Worm (Caenorhabditis elegans) whole organism, early embryonic: Measurements from ENCODE around the gene syg-2.

Experiments
- B0310.2 ChIP-seq: sonication (generic microtip); optimal IDR thresholded peaks from 2 replicates; lab custom pipeline; 2016; ENCODE audit warnings: mild to moderate bottlenecking, missing genetic modification characterization, missing compliant biosample characterization
- F13C5.2 ChIP-seq: sonication (generic microtip); optimal IDR thresholded peaks from 2 replicates; lab custom pipeline; 2017; ENCODE audit warnings: mild to moderate bottlenecking, missing genetic modification characterization, inconsistent platforms, missing compliant biosample characterization
- aly-1 ChIP-seq: sonication (generic microtip); optimal IDR thresholded peaks from 2 replicates; lab custom pipeline; 2016; ENCODE audit warnings: missing genetic modification characterization, missing compliant biosample characterization
- ama-1 ChIP-seq: fragments of 150-350 bp; optimal IDR thresholded peaks from 2 replicates; lab custom pipeline; 2014
- ceh-13 ChIP-seq: fragments of 200-800 bp; sonication (Bioruptor generic); optimal IDR thresholded peaks from 2 replicates; lab custom pipeline; 2018; ENCODE audit warnings: mild to moderate bottlenecking, missing genetic modification characterization, missing compliant biosample characterization
- ceh-36 ChIP-seq: sonication (generic microtip); optimal IDR thresholded peaks from 2 replicates; lab custom pipeline; 2016; ENCODE audit warnings: missing genetic modification characterization, inconsistent platforms, missing compliant biosample characterization
- ets-7 ChIP-seq: sonication (generic microtip); optimal IDR thresholded peaks from 2 replicates; lab custom pipeline; 2016; ENCODE audit warnings: missing genotype, missing genetic modification characterization, missing compliant biosample characterization
- flt-1 ChIP-seq: fragments of 200-800 bp; sonication (Bioruptor generic); IDR thresholded peaks from 2 replicates; pipeline ENCODE4 v1.3.6; 2022; ENCODE audit warnings: missing genetic modification characterization, missing compliant biosample characterization
- hmbx-1 ChIP-seq: sonication (generic microtip); optimal IDR thresholded peaks from 2 replicates; lab custom pipeline; 2016; ENCODE audit warnings: mild to moderate bottlenecking, missing genetic modification characterization, missing compliant biosample characterization
- hmg-4 ChIP-seq: fragments of 200-800 bp; sonication (Bioruptor generic); optimal IDR thresholded peaks from 2 replicates; lab custom pipeline; 2018; ENCODE audit warnings: mild to moderate bottlenecking, missing genetic modification characterization, missing compliant biosample characterization
- hnd-1 ChIP-seq: sonication (generic microtip); optimal IDR thresholded peaks from 2 replicates; lab custom pipeline; 2016; ENCODE audit warnings: missing genetic modification characterization, missing compliant biosample characterization
- pes-1 ChIP-seq: fragments of 200-800 bp; sonication (Bioruptor generic); IDR thresholded peaks from 2 replicates; pipeline ENCODE4 v1.3.6; 2022; ENCODE audit warnings: missing genetic modification reagents, missing genetic modification characterization, missing compliant biosample characterization
- scrt-1 ChIP-seq: fragments of 200-800 bp; sonication (Bioruptor generic); IDR thresholded peaks from 2 replicates; pipeline ENCODE4 v1.3.6; 2022; ENCODE audit warnings: missing genetic modification characterization, missing compliant biosample characterization
- sea-1 ChIP-seq: fragments of 200-800 bp; sonication (Bioruptor generic); conservative IDR thresholded peaks from 2 replicates; pipeline ENCODE4 v1.3.6; 2022; ENCODE audit warnings: missing genetic modification characterization, missing compliant biosample characterization
- tbx-11 ChIP-seq: fragments of 200-800 bp; sonication (Bioruptor generic); IDR thresholded peaks from 2 replicates; pipeline ENCODE4 v1.3.6; 2022; ENCODE audit warnings: missing genetic modification characterization, missing compliant biosample characterization
- tbx-37 ChIP-seq: fragments of 200-800 bp; sonication (Bioruptor generic); conservative IDR thresholded peaks from 2 replicates; pipeline ENCODE4 v1.3.6; 2022; ENCODE audit warnings: missing genetic modification reagents, missing genetic modification characterization, missing compliant biosample characterization
- tra-4 ChIP-seq: sonication (generic microtip); optimal IDR thresholded peaks from 2 replicates; lab custom pipeline; 2017; ENCODE audit warnings: missing genetic modification characterization, missing compliant biosample characterization

syg-2 gene

ce11 chrX:14680474-14680873 is 25.7 kb downstream of the syg-2 start:
- TF ChIP-seq sea-1 (GFP tag; lab: Robert Waterston, UW) (no peak), flt-1 (no peak), pes-1 (GFP tag; lab: Robert Waterston, UW) (no peak), hnd-1 (tag; lab: Kevin White, UChicago) (no peak), tbx-11 (GFP tag; lab: Robert Waterston, UW) (no peak), ceh-36 (tag; lab: Kevin White, UChicago) (no peak), hmbx-1 (tag; lab: Kevin White, UChicago) (no peak), ama-1 (lab: Kevin White, UChicago) (no peak), F13C5.2 (tag; lab: Kevin White, UChicago) (no peak), ceh-13 (GFP tag; lab: Kevin White, UChicago) (no peak)

ce11 chrX:14684406-14684927 is 29.7 kb downstream of the syg-2 start, which contains the start of gene csq-1:
TSS of gene csq-1 (plus strand) at chrX:14684877.
- TF ChIP-seq F13C5.2 (tag; lab: Kevin White, UChicago) = no peak
- TF ChIP-seq sea-1 (GFP tag; lab: Robert Waterston, UW) = no peak

- no peak for TF ChIP-seq scrt-1 (GFP tag; lab: Robert Waterston, UW)
- no peak for TF ChIP-seq hnd-1 (tag; lab: Kevin White, UChicago)
- TF ChIP-seq tbx-11 (GFP tag; lab: Robert Waterston, UW) = no peak
- TF ChIP-seq tbx-37 (GFP tag; lab: Robert Waterston, UW) = no peak
- TF ChIP-seq ceh-36 (tag; lab: Kevin White, UChicago) = no peak
- TF ChIP-seq ama-1 (lab: Kevin White, UChicago) = no peak
- no peak for TF ChIP-seq B0310.2 (tag; lab: Kevin White, UChicago)
These were observed 38.1 kb downstream of the syg-2 start, which contains the start of gene sox-3 for ce11 chrX:14692905-14693304. TSS of gene sox-3 (minus strand) at chrX:14693005.

- no peak for TF ChIP-seq aly-1 (tag; lab: Kevin White, UChicago)
- TF ChIP-seq sea-1 (GFP tag; lab: Robert Waterston, UW) = no peak
- TF ChIP-seq tbx-37 (GFP tag; lab: Robert Waterston, UW) = no peak
- no peak for TF ChIP-seq ama-1 (lab: Kevin White, UChicago)
- TF ChIP-seq pes-1 (GFP tag; lab: Robert Waterston, UW) = no peak
- TF ChIP-seq ets-7 (tag; lab: Kevin White, UChicago) = no peak
- TF ChIP-seq tra-4 (tag; lab: Kevin White, UChicago) = no peak
- TF ChIP-seq ceh-13 (GFP tag; lab: Kevin White, UChicago) = no peak
- no peak for TF ChIP-seq flt-1
- TF ChIP-seq F13C5.2 (tag; lab: Kevin White, UChicago) = no peak
- no peak for TF ChIP-seq tbx-11 (GFP tag; lab: Robert Waterston, UW)
- TF ChIP-seq B0310.2 (tag; lab: Kevin White, UChicago) = no peak
- TF ChIP-seq hmg-4 (GFP tag; lab: Kevin White, UChicago) = no peak
- no peak for TF ChIP-seq hnd-1 (tag; lab: Kevin White, UChicago)
- TF ChIP-seq ceh-36 (tag; lab: Kevin White, UChicago) = no peak
- TF ChIP-seq hmbx-1 (tag; lab: Kevin White, UChicago) = no peak
- no peak for TF ChIP-seq scrt-1 (GFP tag; lab: Robert Waterston, UW)
These were observed 39.9 kb downstream of the syg-2 start for ce11 chrX:14694633-14695177.

- TF ChIP-seq ama-1 (lab: Kevin White, UChicago) = no peak
- no peak for TF ChIP-seq F13C5.2 (tag; lab: Kevin White, UChicago)
- no peak for TF ChIP-seq tra-4 (tag; lab: Kevin White, UChicago)
- TF ChIP-seq aly-1 (tag; lab: Kevin White, UChicago) = no peak
- no peak for TF ChIP-seq pes-1 (GFP tag; lab: Robert Waterston, UW)
- no peak for TF ChIP-seq scrt-1 (GFP tag; lab: Robert Waterston, UW)
- TF ChIP-seq ceh-13 (GFP tag; lab: Kevin White, UChicago) = no peak
- TF ChIP-seq flt-1 = no peak
- no peak for TF ChIP-seq hmg-4 (GFP tag; lab: Kevin White, UChicago)
- TF ChIP-seq B0310.2 (tag; lab: Kevin White, UChicago) = no peak
- TF ChIP-seq hmbx-1 (tag; lab: Kevin White, UChicago) = no peak
- TF ChIP-seq tbx-37 (GFP tag; lab: Robert Waterston, UW) = no peak
- no peak for TF ChIP-seq hnd-1 (tag; lab: Kevin White, UChicago)
- TF ChIP-seq sea-1 (GFP tag; lab: Robert Waterston, UW) = no peak
- no peak for TF ChIP-seq ets-7 (tag; lab: Kevin White, UChicago)
- no peak for TF ChIP-seq ceh-36 (tag; lab: Kevin White, UChicago)
- TF ChIP-seq tbx-11 (GFP tag; lab: Robert Waterston, UW) = no peak
These were observed 41.1 kb downstream of the syg-2 start for ce11 chrX:14695892-14696291.

- TF ChIP-seq flt-1 (no peak), ama-1 (lab: Kevin White, UChicago) (no peak)
These were observed 45.1 kb downstream of the syg-2 start, which contains the start of gene hch-1 for ce11 chrX:14699866-14700265. TSS of gene hch-1 (minus strand) at chrX:14699977.

- peak; percentile 22 for TF ChIP-seq hmg-4 (GFP tag; lab: Kevin White, UChicago)
- no peak for TF ChIP-seq tbx-37 (GFP tag; lab: Robert Waterston, UW)
These were observed 46.7 kb downstream of the syg-2 start, which contains the start of gene F40E10.5 for ce11 chrX:14701490-14701889. TSS of gene F40E10.5 (plus strand) at chrX:14701790.
